Fruit fly (Drosophila melanogaster) whole organism, prepupa: ENCODE results near the gene CG14883.
A peak's percentile ranks its signal among the peaks of the same experiment; 100 is the strongest.

Source experiments
- Blimp-1 ChIP-seq: fragments of 200-800 bp; sonication (Bioruptor generic); optimal IDR thresholded peaks from 3 replicates; lab custom pipeline; 2017; ENCODE audit warnings: missing biosample characterization, missing genetic modification characterization, mild to moderate bottlenecking, moderate library complexity, missing genetic modification reagents
- CG10631 ChIP-seq: fragments of 200-800 bp; sonication (Bioruptor generic); optimal IDR thresholded peaks from 2 replicates; lab custom pipeline; 2016; ENCODE audit warnings: missing biosample characterization, missing genetic modification characterization
- CG10669 ChIP-seq: fragments of 200-800 bp; sonication (Bioruptor generic); optimal IDR thresholded peaks from 3 replicates; lab custom pipeline; 2018; ENCODE audit warnings: missing biosample characterization, mild to moderate bottlenecking, missing genetic modification characterization, moderate library complexity
- CG11294 ChIP-seq: fragments of 200-800 bp; sonication (Bioruptor generic); IDR thresholded peaks from 2 replicates; pipeline ENCODE4 v1.3.6; 2022; ENCODE audit warnings: missing biosample characterization, missing genetic modification characterization
- CG11902 ChIP-seq: fragments of 200-800 bp; sonication (Bioruptor generic); optimal IDR thresholded peaks from 3 replicates; lab custom pipeline; 2016; ENCODE audit warnings: missing biosample characterization, missing genetic modification characterization
- CG15336 ChIP-seq: fragments of 200-800 bp; sonication (Bioruptor generic); IDR thresholded peaks from 2 replicates; pipeline ENCODE4 v1.3.6; 2022; ENCODE audit warnings: missing biosample characterization, missing genetic modification characterization
- CG1621 ChIP-seq: fragments of 200-800 bp; sonication (Bioruptor generic); optimal IDR thresholded peaks from 3 replicates; lab custom pipeline; 2018; ENCODE audit warnings: missing biosample characterization, mild to moderate bottlenecking, missing genetic modification characterization
- CG16779 ChIP-seq: fragments of 200-800 bp; sonication (Bioruptor generic); optimal IDR thresholded peaks from 3 replicates; lab custom pipeline; 2017; ENCODE audit warnings: missing biosample characterization, mild to moderate bottlenecking, missing genetic modification characterization
- CG3032 ChIP-seq: fragments of 200-800 bp; optimal IDR thresholded peaks from 2 replicates; lab custom pipeline; 2019; ENCODE audit warnings: missing biosample characterization, mild to moderate bottlenecking, missing genetic modification characterization, moderate library complexity
- CG31627 ChIP-seq: fragments of 200-800 bp; sonication (Bioruptor generic); optimal IDR thresholded peaks from 3 replicates; lab custom pipeline; 2016; ENCODE audit warnings: missing biosample characterization, missing genetic modification characterization
- CG32006 ChIP-seq: fragments of 200-800 bp; sonication (Bioruptor generic); optimal IDR thresholded peaks from 3 replicates; lab custom pipeline; 2017; ENCODE audit warnings: missing biosample characterization, mild to moderate bottlenecking, missing genetic modification characterization
- CG34406 ChIP-seq: fragments of 200-800 bp; sonication (Bioruptor generic); optimal IDR thresholded peaks from 3 replicates; lab custom pipeline; 2016; ENCODE audit warnings: missing biosample characterization, missing genetic modification characterization
- CG3919 ChIP-seq: fragments of 200-800 bp; sonication (Bioruptor generic); optimal IDR thresholded peaks from 3 replicates; lab custom pipeline; 2016; ENCODE audit warnings: missing biosample characterization, missing genetic modification characterization
- CG4318 ChIP-seq: fragments of 200-800 bp; sonication (Bioruptor generic); optimal IDR thresholded peaks from 3 replicates; lab custom pipeline; 2017; ENCODE audit warnings: missing biosample characterization, mild to moderate bottlenecking, missing genetic modification characterization
- CG6276 ChIP-seq: fragments of 200-800 bp; sonication (Bioruptor generic); optimal IDR thresholded peaks from 2 replicates; lab custom pipeline; 2017; ENCODE audit warnings: missing biosample characterization, mild to moderate bottlenecking, missing genetic modification characterization
- CG6792 ChIP-seq: fragments of 200-800 bp; sonication (Bioruptor generic); optimal IDR thresholded peaks from 3 replicates; lab custom pipeline; 2016; ENCODE audit warnings: missing biosample characterization, missing genetic modification characterization
- CG6854 ChIP-seq: fragments of 200-800 bp; sonication (Bioruptor generic); optimal IDR thresholded peaks from 2 replicates; lab custom pipeline; 2017; ENCODE audit warnings: missing biosample characterization, mild to moderate bottlenecking, missing genetic modification characterization
- CG7368 ChIP-seq: fragments of 200-800 bp; sonication (Bioruptor generic); optimal IDR thresholded peaks from 3 replicates; lab custom pipeline; 2016; ENCODE audit warnings: missing biosample characterization, missing genetic modification characterization
- CG8119 ChIP-seq: fragments of 200-800 bp; sonication (Bioruptor generic); IDR thresholded peaks from 3 replicates; pipeline ENCODE4 v1.3.6; 2022; ENCODE audit warnings: missing biosample characterization, missing genetic modification characterization
- CG8319 ChIP-seq: fragments of 200-800 bp; sonication (Bioruptor generic); optimal IDR thresholded peaks from 3 replicates; lab custom pipeline; 2016; ENCODE audit warnings: missing biosample characterization, missing genetic modification characterization
- CG8632 ChIP-seq: fragments of 200-800 bp; sonication (Bioruptor generic); optimal IDR thresholded peaks from 3 replicates; lab custom pipeline; 2016; ENCODE audit warnings: missing biosample characterization, missing genetic modification characterization
- CG9139 ChIP-seq: fragments of 200-800 bp; sonication (Bioruptor generic); optimal IDR thresholded peaks from 3 replicates; lab custom pipeline; 2017; ENCODE audit warnings: missing biosample characterization, mild to moderate bottlenecking, missing genetic modification characterization
- Eip75B ChIP-seq: fragments of 200-800 bp; sonication (Bioruptor generic); optimal IDR thresholded peaks from 3 replicates; lab custom pipeline; 2016; ENCODE audit warnings: missing biosample characterization, missing genetic modification characterization
- Eip78C ChIP-seq: fragments of 200-800 bp; sonication (Bioruptor generic); peaks from one replicate; lab custom pipeline; 2016; ENCODE audit warnings: missing biosample characterization, missing genetic modification characterization
- Eip93F ChIP-seq: fragments of 200-800 bp; sonication (Bioruptor generic); optimal IDR thresholded peaks from 2 replicates; lab custom pipeline; 2016; ENCODE audit warnings: missing biosample characterization, mild to moderate bottlenecking, missing genetic modification characterization
- Ets21C ChIP-seq: fragments of 200-800 bp; sonication (Bioruptor generic); optimal IDR thresholded peaks from 3 replicates; lab custom pipeline; 2016; ENCODE audit warnings: missing biosample characterization, missing genetic modification characterization
- Gug ChIP-seq: fragments of 200-800 bp; sonication (Bioruptor generic); IDR thresholded peaks from 2 replicates; pipeline ENCODE4 v1.3.6; 2022; ENCODE audit warnings: missing biosample characterization, missing genetic modification characterization
- Hr38 ChIP-seq: sonication (Bioruptor generic); optimal IDR thresholded peaks from 2 replicates; lab custom pipeline; 2016; ENCODE audit warnings: missing biosample characterization, missing genetic modification characterization
- Hr39 ChIP-seq: fragments of 200-800 bp; sonication (Bioruptor generic); optimal IDR thresholded peaks from 2 replicates; lab custom pipeline; 2016; ENCODE audit warnings: missing biosample characterization, missing genetic modification characterization
- Hr4 ChIP-seq: fragments of 200-800 bp; sonication (Bioruptor generic); optimal IDR thresholded peaks from 3 replicates; lab custom pipeline; 2016; ENCODE audit warnings: missing biosample characterization, missing genetic modification characterization
- Lpt ChIP-seq: fragments of 200-800 bp; sonication (Bioruptor generic); optimal IDR thresholded peaks from 3 replicates; lab custom pipeline; 2016; ENCODE audit warnings: missing biosample characterization, missing genetic modification characterization
- Met ChIP-seq: fragments of 200-800 bp; sonication (Bioruptor generic); optimal IDR thresholded peaks from 3 replicates; lab custom pipeline; 2016; ENCODE audit warnings: missing biosample characterization, missing genetic modification characterization
- OdsH ChIP-seq: fragments of 200-800 bp; sonication (Bioruptor generic); optimal IDR thresholded peaks from 3 replicates; lab custom pipeline; 2016; ENCODE audit warnings: missing biosample characterization, missing genetic modification characterization
- Smox ChIP-seq: fragments of 200-800 bp; sonication (Bioruptor generic); optimal IDR thresholded peaks from 3 replicates; lab custom pipeline; 2016; ENCODE audit warnings: missing biosample characterization, missing genetic modification characterization
- Sox102F ChIP-seq: fragments of 200-800 bp; sonication (Bioruptor generic); optimal IDR thresholded peaks from 2 replicates; lab custom pipeline; 2016; ENCODE audit warnings: missing biosample characterization, mild to moderate bottlenecking, missing genetic modification characterization
- Sox14 ChIP-seq: fragments of 200-800 bp; sonication (Bioruptor generic); optimal IDR thresholded peaks from 3 replicates; lab custom pipeline; 2016; ENCODE audit warnings: missing biosample characterization, missing genetic modification characterization
- achi ChIP-seq: fragments of 200-800 bp; sonication (Bioruptor generic); optimal IDR thresholded peaks from 3 replicates; lab custom pipeline; 2016; ENCODE audit warnings: missing biosample characterization, missing genetic modification characterization
- acj6 ChIP-seq: fragments of 200-800 bp; sonication (Bioruptor generic); optimal IDR thresholded peaks from 3 replicates; lab custom pipeline; 2016; ENCODE audit warnings: missing biosample characterization, missing genetic modification characterization
- cyc ChIP-seq: fragments of 200-800 bp; sonication (Bioruptor generic); optimal IDR thresholded peaks from 3 replicates; lab custom pipeline; 2016; ENCODE audit warnings: missing biosample characterization, missing genetic modification characterization
- dac ChIP-seq: fragments of 200-800 bp; sonication (Bioruptor generic); optimal IDR thresholded peaks from 2 replicates; lab custom pipeline; 2017; ENCODE audit warnings: missing biosample characterization, mild to moderate bottlenecking, missing genetic modification characterization
- dsx ChIP-seq: fragments of 200-800 bp; optimal IDR thresholded peaks from 3 replicates; lab custom pipeline; 2019; ENCODE audit warnings: missing biosample characterization, mild to moderate bottlenecking, missing genetic modification characterization, moderate library complexity; ENCODE audit not compliant: poor library complexity, severe bottlenecking
- eg ChIP-seq: fragments of 200-800 bp; sonication (Bioruptor generic); IDR thresholded peaks from 3 replicates; pipeline ENCODE4 v1.3.6; 2022; ENCODE audit warnings: missing biosample characterization, missing genetic modification characterization
- fd59A ChIP-seq: fragments of 200-800 bp; sonication (Bioruptor generic); optimal IDR thresholded peaks from 2 replicates; lab custom pipeline; 2017; ENCODE audit warnings: missing biosample characterization, mild to moderate bottlenecking, missing genetic modification characterization, missing genetic modification reagents
- fd85E ChIP-seq: fragments of 200-800 bp; sonication (Bioruptor generic); optimal IDR thresholded peaks from 3 replicates; lab custom pipeline; 2016; ENCODE audit warnings: missing biosample characterization, missing genetic modification characterization
- fkh ChIP-seq: fragments of 200-800 bp; sonication (Bioruptor generic); optimal IDR thresholded peaks from 3 replicates; lab custom pipeline; 2017; ENCODE audit warnings: missing biosample characterization, mild to moderate bottlenecking, missing genetic modification characterization, moderate library complexity
- lz ChIP-seq: fragments of 200-800 bp; sonication (Bioruptor generic); optimal IDR thresholded peaks from 3 replicates; lab custom pipeline; 2016; ENCODE audit warnings: missing biosample characterization, missing genetic modification characterization
- pdm3 ChIP-seq: fragments of 200-800 bp; sonication (Bioruptor generic); optimal IDR thresholded peaks from 3 replicates; lab custom pipeline; 2016; ENCODE audit warnings: missing biosample characterization, missing genetic modification characterization
- salr ChIP-seq, 2 experiments: fragments of 200-800 bp; sonication (Bioruptor generic); optimal IDR thresholded peaks; 3 replicates each; lab custom pipeline; 2016 to 2018; ENCODE audit warnings: missing biosample characterization in 2 of 2, missing genetic modification characterization in 2 of 2, mild to moderate bottlenecking in 1 of 2
- svp ChIP-seq: fragments of 200-800 bp; sonication (Bioruptor generic); peaks from one replicate; lab custom pipeline; 2016; ENCODE audit warnings: missing biosample characterization, missing genetic modification characterization
- topi ChIP-seq: fragments of 200-800 bp; sonication (Bioruptor generic); optimal IDR thresholded peaks from 3 replicates; lab custom pipeline; 2016; ENCODE audit warnings: missing biosample characterization, missing genetic modification characterization
- vri ChIP-seq: fragments of 200-800 bp; sonication (Bioruptor generic); optimal IDR thresholded peaks from 3 replicates; lab custom pipeline; 2016; ENCODE audit warnings: missing biosample characterization, mild to moderate bottlenecking, missing genetic modification characterization

CG14883 gene

dm6 chr3R:16449187-16449973, 6.5 kb upstream of the CG14883 start:
- peak; percentile 99 for TF ChIP-seq Hr4
- peak; percentile 37 for TF ChIP-seq CG6854 (GFP tag; lab: Kevin White, UChicago)
- TF ChIP-seq Smox (GFP tag; lab: Kevin White, UChicago), result no peak
- peak; percentile 98 for TF ChIP-seq CG1621 (tag; lab: Kevin White, UChicago)
- peak; percentile 94 for TF ChIP-seq lz (GFP tag; lab: Kevin White, UChicago)
- peak; percentile 92 for TF ChIP-seq CG34406 (GFP tag; lab: Kevin White, UChicago)
- TF ChIP-seq Eip78C, result peak; percentile 99
- TF ChIP-seq eg (GFP tag; lab: Robert Waterston, UW), result peak; percentile 99
- TF ChIP-seq Sox102F (GFP tag; lab: Kevin White, UChicago), result peak; percentile 81
- TF ChIP-seq CG32006 (GFP tag; lab: Kevin White, UChicago), result peak; percentile 99
- TF ChIP-seq cyc (GFP tag; lab: Kevin White, UChicago), result peak; percentile 95
- peak; percentile 97 for TF ChIP-seq dac (GFP tag; lab: Kevin White, UChicago)
- TF ChIP-seq acj6 (GFP tag; lab: Kevin White, UChicago), result peak; percentile 98
- TF ChIP-seq vri (GFP tag; lab: Kevin White, UChicago), result peak; percentile 56
- TF ChIP-seq CG6792 (GFP tag; lab: Kevin White, UChicago), result peak; percentile 97
- peak; percentile 93 for TF ChIP-seq CG8632 (GFP tag; lab: Kevin White, UChicago)
- TF ChIP-seq svp (GFP tag; lab: Kevin White, UChicago), result peak; percentile 93
- TF ChIP-seq CG11294 (GFP tag; lab: Robert Waterston, UW), result peak; percentile 98
- peak; percentile 86 for TF ChIP-seq Ets21C (GFP tag; lab: Kevin White, UChicago)
- peak; percentile 97 to 99 for TF ChIP-seq salr (GFP tag; optimal IDR thresholded peaks at IDR 0.05; lab: Kevin White, UChicago)
- peak; percentile 37 for TF ChIP-seq Blimp-1 (GFP tag; lab: Kevin White, UChicago)
- peak; percentile 93 for TF ChIP-seq CG8119 (GFP tag; lab: Robert Waterston, UW)
- TF ChIP-seq CG15336 (GFP tag; lab: Robert Waterston, UW), result peak; percentile 96
- peak; percentile 97 for TF ChIP-seq Lpt (GFP tag; lab: Kevin White, UChicago)
- peak; percentile 99 for TF ChIP-seq Eip75B
- TF ChIP-seq Gug (GFP tag; lab: Robert Waterston, UW), result peak; percentile 99
- peak; percentile 99 for TF ChIP-seq CG10631 (GFP tag; lab: Kevin White, UChicago)
- TF ChIP-seq achi (GFP tag; lab: Kevin White, UChicago), result peak; percentile 97
- peak; percentile 99 for TF ChIP-seq fd59A (GFP tag; lab: Kevin White, UChicago)
- peak; percentile 95 for TF ChIP-seq CG8319
- TF ChIP-seq CG3919, result peak; percentile 99
- peak; percentile 97 for TF ChIP-seq CG9139
- peak; percentile 76 for TF ChIP-seq fd85E (GFP tag; lab: Kevin White, UChicago)
- peak; percentile 99 for TF ChIP-seq CG10669 (GFP tag; lab: Kevin White, UChicago)
- peak; percentile 99 for TF ChIP-seq CG11902
- TF ChIP-seq Hr39 (GFP tag; lab: Kevin White, UChicago), result peak; percentile 93
- TF ChIP-seq Sox14 (GFP tag; lab: Kevin White, UChicago), result peak; percentile 99
- peak; percentile 92 for TF ChIP-seq Hr38 (GFP tag; lab: Kevin White, UChicago)
- peak; percentile 92 for TF ChIP-seq topi
- TF ChIP-seq dsx, result peak; percentile 98
- TF ChIP-seq pdm3 (GFP tag; lab: Kevin White, UChicago), result peak; percentile 99
- TF ChIP-seq OdsH, result peak; percentile 97
- peak; percentile 87 for TF ChIP-seq Met (GFP tag; lab: Kevin White, UChicago)
- TF ChIP-seq CG7368 (GFP tag; lab: Kevin White, UChicago), result peak; percentile 97
- peak; percentile 92 for TF ChIP-seq CG31627
- TF ChIP-seq CG4318 (GFP tag; lab: Kevin White, UChicago), result peak; percentile 98
- TF ChIP-seq CG16779 (tag; lab: Kevin White, UChicago), result peak; percentile 94
- no peak for TF ChIP-seq Eip93F (GFP tag; lab: Kevin White, UChicago)
- TF ChIP-seq CG3032 (tag; lab: Kevin White, UChicago), result peak; percentile 99
- peak; percentile 89 for TF ChIP-seq CG6276
- TF ChIP-seq fkh (GFP tag; lab: Kevin White, UChicago), result peak; percentile 67
